Worm (Caenorhabditis elegans): Measurements from ENCODE around the gene clec-157.

DNA sequence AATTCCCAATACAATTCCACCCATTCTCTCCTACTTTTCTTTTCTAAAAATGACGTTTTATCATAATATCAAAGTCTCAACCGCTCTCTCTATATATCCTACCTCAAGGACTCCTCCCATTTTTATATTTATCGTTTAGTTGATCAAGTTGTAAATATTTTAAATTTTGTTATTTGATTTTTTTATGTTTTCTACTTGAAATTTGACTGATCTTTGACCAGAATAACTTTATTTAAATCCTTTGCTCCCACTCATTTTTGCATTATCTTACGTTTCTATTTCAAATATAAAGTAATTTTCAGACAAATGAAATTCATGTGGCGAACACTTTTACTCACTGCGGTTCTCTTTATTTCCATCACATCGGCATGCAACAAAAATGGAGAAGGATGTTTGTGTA lies 6.8 kb downstream of the clec-157 start, which contains the start of the genes acbp-7 and F26A1.19:
- TF ChIP-seq mdl-1 (tag; optimal IDR thresholded peaks at IDR 0.05) (no peak), fos-1 (tag; optimal IDR thresholded peaks at IDR 0.05) (no peak), ama-1 (optimal IDR thresholded peaks at IDR 0.05) (no peak), lin-13 (GFP tag; optimal IDR thresholded peaks at IDR 0.05) (no peak), C34F6.9 (tag; optimal IDR thresholded peaks at IDR 0.05) (no peak), nhr-6 (tag; optimal IDR thresholded peaks at IDR 0.05) (no peak), unc-39 (tag; optimal IDR thresholded peaks at IDR 0.05) (no peak), nhr-12 (tag; optimal IDR thresholded peaks at IDR 0.05) (no peak), nhr-23 (tag; optimal IDR thresholded peaks at IDR 0.05) (no peak), mab-5 (tag; optimal IDR thresholded peaks at IDR 0.05) (no peak), ztf-11 (tag; optimal IDR thresholded peaks at IDR 0.05) (no peak), nhr-10 (tag; optimal IDR thresholded peaks at IDR 0.05) (no peak)

All from whole organism, L2 larva.